Fruit fly (Drosophila melanogaster) whole organism, embryonic: ENCODE data around the gene Nak.
A peak's percentile ranks its signal among the peaks of the same experiment; 100 is the strongest.

Experiments
- Blimp-1 ChIP-seq: fragments of 200-800 bp; sonication (Bioruptor generic); optimal IDR thresholded peaks from 3 replicates; lab custom pipeline; 2018; ENCODE audit warnings: missing biosample characterization, missing genetic modification characterization, mild to moderate bottlenecking, moderate library complexity, missing genetic modification reagents
- CG11504 ChIP-seq: fragments of 200-800 bp; sonication (Bioruptor generic); optimal IDR thresholded peaks from 3 replicates; lab custom pipeline; 2019; ENCODE audit warnings: missing biosample characterization, mild to moderate bottlenecking, missing genetic modification characterization, moderate library complexity
- CG11723 ChIP-seq: fragments of 200-800 bp; sonication (Bioruptor generic); optimal IDR thresholded peaks from 2 replicates; lab custom pipeline; 2017; ENCODE audit warnings: missing biosample characterization, mild to moderate bottlenecking, missing genetic modification characterization
- CG12155 ChIP-seq: fragments of 200-800 bp; sonication (Bioruptor generic); optimal IDR thresholded peaks from 3 replicates; lab custom pipeline; 2016; ENCODE audit warnings: missing biosample characterization, missing genetic modification characterization
- CG12236 ChIP-seq: fragments of 200-800 bp; sonication (Bioruptor generic); optimal IDR thresholded peaks from 2 replicates; lab custom pipeline; 2016; ENCODE audit warnings: missing biosample characterization, missing genetic modification characterization
- CG15601 ChIP-seq: fragments of 200-800 bp; sonication (Bioruptor generic); optimal IDR thresholded peaks from 3 replicates; lab custom pipeline; 2019; ENCODE audit warnings: missing biosample characterization, mild to moderate bottlenecking, missing genetic modification characterization, moderate library complexity
- CG17361 ChIP-seq: fragments of 200-800 bp; sonication (Bioruptor generic); IDR thresholded peaks from 3 replicates; pipeline ENCODE4 v1.3.6; 2022; ENCODE audit warnings: missing biosample characterization, missing genetic modification characterization
- CG18262 ChIP-seq: fragments of 200-800 bp; optimal IDR thresholded peaks from 3 replicates; lab custom pipeline; 2019; ENCODE audit warnings: missing biosample characterization, mild to moderate bottlenecking, missing genetic modification characterization, moderate library complexity
- CG2678 ChIP-seq: fragments of 200-800 bp; sonication (Bioruptor generic); optimal IDR thresholded peaks from 3 replicates; lab custom pipeline; 2019; ENCODE audit warnings: missing biosample characterization, mild to moderate bottlenecking, missing genetic modification characterization, moderate library complexity
- CG2712 ChIP-seq: fragments of 200-800 bp; optimal IDR thresholded peaks from 3 replicates; lab custom pipeline; 2019; ENCODE audit warnings: missing biosample characterization, mild to moderate bottlenecking, missing genetic modification characterization, moderate library complexity
- CG2875 ChIP-seq: fragments of 200-800 bp; sonication (Bioruptor generic); optimal IDR thresholded peaks from 2 replicates; lab custom pipeline; 2017; ENCODE audit warnings: missing biosample characterization, mild to moderate bottlenecking, missing genetic modification characterization, missing genetic modification reagents
- CG31441 ChIP-seq: fragments of 200-800 bp; sonication (Bioruptor generic); IDR thresholded peaks from 2 replicates; pipeline ENCODE4 v1.3.6; 2022; ENCODE audit warnings: missing biosample characterization, missing genetic modification characterization
- CG3163 ChIP-seq: fragments of 200-800 bp; sonication (Bioruptor generic); optimal IDR thresholded peaks from 3 replicates; lab custom pipeline; 2016; ENCODE audit warnings: missing biosample characterization, missing genetic modification characterization
- CG4328 ChIP-seq: fragments of 200-800 bp; sonication (Bioruptor generic); optimal IDR thresholded peaks from 3 replicates; lab custom pipeline; 2017; ENCODE audit warnings: missing biosample characterization, missing genetic modification reagents, missing genetic modification characterization
- CG5953 ChIP-seq: fragments of 200-800 bp; sonication (Bioruptor generic); IDR thresholded peaks from 2 replicates; pipeline ENCODE4 v1.3.6; 2022; ENCODE audit warnings: missing biosample characterization, missing genetic modification characterization
- CG6254 ChIP-seq: fragments of 200-800 bp; sonication (Bioruptor generic); optimal IDR thresholded peaks from 3 replicates; lab custom pipeline; 2017; ENCODE audit warnings: mild to moderate bottlenecking, missing biosample characterization, missing genetic modification reagents, missing genetic modification characterization
- CG6854 ChIP-seq: fragments of 200-800 bp; sonication (Bioruptor generic); optimal IDR thresholded peaks from 3 replicates; lab custom pipeline; 2017; ENCODE audit warnings: missing biosample characterization, mild to moderate bottlenecking, missing genetic modification characterization
- CG7839 ChIP-seq: fragments of 200-800 bp; sonication (Bioruptor generic); optimal IDR thresholded peaks from 3 replicates; lab custom pipeline; 2018; ENCODE audit warnings: missing biosample characterization, mild to moderate bottlenecking, missing genetic modification characterization, moderate library complexity
- CG8388 ChIP-seq: fragments of 200-800 bp; sonication (Bioruptor generic); optimal IDR thresholded peaks from 2 replicates; lab custom pipeline; 2019; ENCODE audit warnings: missing biosample characterization, mild to moderate bottlenecking, missing genetic modification characterization, moderate library complexity
- CG9727 ChIP-seq: fragments of 200-800 bp; sonication (Bioruptor generic); optimal IDR thresholded peaks from 3 replicates; lab custom pipeline; 2017; ENCODE audit warnings: missing biosample characterization, mild to moderate bottlenecking, missing genetic modification characterization
- CG9797 ChIP-seq: fragments of 200-800 bp; sonication (Bioruptor generic); optimal IDR thresholded peaks from 3 replicates; lab custom pipeline; 2018; ENCODE audit warnings: missing biosample characterization, mild to moderate bottlenecking, missing genetic modification characterization
- CoRest ChIP-seq: fragments of 200-800 bp; sonication (Bioruptor generic); optimal IDR thresholded peaks from 3 replicates; lab custom pipeline; 2018; ENCODE audit warnings: missing biosample characterization, mild to moderate bottlenecking, missing genetic modification characterization, moderate library complexity
- Dfd ChIP-seq, 2 experiments: fragments of >200 bp; optimal IDR thresholded peaks; 2 replicates each; lab custom pipeline; 2017; ENCODE audit warnings: missing biosample characterization in 2 of 2, missing genetic modification characterization in 2 of 2
- Elba2 ChIP-seq: fragments of 200-800 bp; sonication (Bioruptor generic); optimal IDR thresholded peaks from 3 replicates; lab custom pipeline; 2016; ENCODE audit warnings: missing biosample characterization, missing genetic modification characterization
- Fer2 ChIP-seq: fragments of 200-800 bp; sonication (Bioruptor generic); optimal IDR thresholded peaks from 2 replicates; lab custom pipeline; 2018; ENCODE audit warnings: missing biosample characterization, mild to moderate bottlenecking, missing genetic modification characterization, moderate library complexity
- H2.0 ChIP-seq: fragments of 200-800 bp; sonication (Bioruptor generic); IDR thresholded peaks from 2 replicates; pipeline ENCODE4 v1.3.6; 2022; ENCODE audit warnings: missing biosample characterization, missing genetic modification characterization
- HHEX ChIP-seq: fragments of 200-800 bp; sonication (Bioruptor generic); optimal IDR thresholded peaks from 3 replicates; lab custom pipeline; 2017; ENCODE audit warnings: missing biosample characterization, mild to moderate bottlenecking, missing genetic modification characterization, missing genetic modification reagents
- Hr78 ChIP-seq, 2 experiments: fragments of 200-800 bp in 1 of 2; fragments of >200 bp in 1 of 2; sonication (Bioruptor generic) in 1 of 2; optimal IDR thresholded peaks; 2 replicates each; lab custom pipeline; 2017 to 2019; ENCODE audit warnings: missing biosample characterization in 2 of 2, missing genetic modification characterization in 2 of 2, mild to moderate bottlenecking in 1 of 2, moderate library complexity in 1 of 2
- NfI ChIP-seq: fragments of 200-800 bp; sonication (Bioruptor generic); optimal IDR thresholded peaks from 3 replicates; lab custom pipeline; 2018; ENCODE audit warnings: missing biosample characterization, mild to moderate bottlenecking, missing genetic modification characterization, moderate library complexity
- Sox100B ChIP-seq: fragments of 200-800 bp; sonication (Bioruptor generic); optimal IDR thresholded peaks from 3 replicates; lab custom pipeline; 2018; ENCODE audit warnings: missing biosample characterization, mild to moderate bottlenecking, missing genetic modification characterization
- Spps ChIP-seq: fragments of 200-800 bp; sonication (Bioruptor generic); optimal IDR thresholded peaks from 2 replicates; lab custom pipeline; 2018; ENCODE audit warnings: missing biosample characterization, mild to moderate bottlenecking, missing genetic modification characterization
- ab ChIP-seq: fragments of 200-800 bp; sonication (Bioruptor generic); optimal IDR thresholded peaks from 2 replicates; lab custom pipeline; 2016; ENCODE audit warnings: missing biosample characterization, missing genetic modification characterization
- ase ChIP-seq: fragments of 200-800 bp; sonication (Bioruptor generic); IDR thresholded peaks from 3 replicates; pipeline ENCODE4 v1.3.6; 2022; ENCODE audit warnings: missing biosample characterization, missing genetic modification characterization
- cwo ChIP-seq: fragments of 200-800 bp; sonication (Bioruptor generic); optimal IDR thresholded peaks from 3 replicates; lab custom pipeline; 2017; ENCODE audit warnings: missing biosample characterization, missing genetic modification characterization, mild to moderate bottlenecking, moderate library complexity, missing genetic modification reagents
- dmrt99B ChIP-seq: fragments of 200-800 bp; sonication (Bioruptor generic); optimal IDR thresholded peaks from 2 replicates; lab custom pipeline; 2018; ENCODE audit warnings: missing biosample characterization, mild to moderate bottlenecking, missing genetic modification characterization, moderate library complexity
- fd102C ChIP-seq: fragments of 200-800 bp; sonication (Bioruptor generic); optimal IDR thresholded peaks from 2 replicates; lab custom pipeline; 2018; ENCODE audit warnings: missing biosample characterization, mild to moderate bottlenecking, missing genetic modification characterization, moderate library complexity
- insv ChIP-seq, 2 experiments: fragments of 200-800 bp; sonication (Bioruptor generic); optimal IDR thresholded peaks; 3 replicates each; lab custom pipeline; 2016 to 2018; ENCODE audit warnings: missing biosample characterization in 2 of 2, missing genetic modification characterization in 2 of 2
- kah ChIP-seq: fragments of 200-800 bp; sonication (Bioruptor generic); optimal IDR thresholded peaks from 2 replicates; lab custom pipeline; 2018; ENCODE audit warnings: missing biosample characterization, mild to moderate bottlenecking, missing genetic modification characterization
- ken ChIP-seq: fragments of 200-800 bp; sonication (Bioruptor generic); IDR thresholded peaks from 3 replicates; pipeline ENCODE4 v1.3.6; 2022; ENCODE audit warnings: missing biosample characterization, missing genetic modification characterization
- maf-S ChIP-seq: fragments of 200-800 bp; sonication (Bioruptor generic); optimal IDR thresholded peaks from 2 replicates; lab custom pipeline; 2016; ENCODE audit warnings: missing biosample characterization, missing genetic modification characterization
- nerfin-1 ChIP-seq: fragments of 200-800 bp; sonication (Bioruptor generic); optimal IDR thresholded peaks from 3 replicates; lab custom pipeline; 2019; ENCODE audit warnings: missing biosample characterization, mild to moderate bottlenecking, missing genetic modification characterization, moderate library complexity
- nmo ChIP-seq: fragments of 200-800 bp; sonication (Bioruptor generic); optimal IDR thresholded peaks from 2 replicates; lab custom pipeline; 2018; ENCODE audit warnings: missing biosample characterization, mild to moderate bottlenecking, missing genetic modification characterization, moderate library complexity
- phol ChIP-seq: fragments of 200-800 bp; sonication (Bioruptor generic); optimal IDR thresholded peaks from 3 replicates; lab custom pipeline; 2018; ENCODE audit warnings: missing biosample characterization, mild to moderate bottlenecking, missing genetic modification characterization, moderate library complexity
- ro ChIP-seq: fragments of 200-800 bp; sonication (Bioruptor generic); IDR thresholded peaks from 2 replicates; pipeline ENCODE4 v1.3.6; 2022; ENCODE audit warnings: missing biosample characterization, missing genetic modification characterization
- sd ChIP-seq: fragments of 200-800 bp; sonication (Bioruptor generic); optimal IDR thresholded peaks from 3 replicates; lab custom pipeline; 2018; ENCODE audit warnings: missing biosample characterization, mild to moderate bottlenecking, missing genetic modification characterization, moderate library complexity
- sens ChIP-seq: fragments of 200-800 bp; sonication (Bioruptor generic); peaks from one replicate; lab custom pipeline; 2016; ENCODE audit warnings: missing biosample characterization, missing genetic modification characterization
- sisA ChIP-seq: fragments of 200-800 bp; sonication (Bioruptor generic); IDR thresholded peaks from 2 replicates; pipeline ENCODE4 v1.3.6; 2022; ENCODE audit warnings: missing biosample characterization, missing genetic modification characterization
- tap ChIP-seq: fragments of 200-800 bp; optimal IDR thresholded peaks from 3 replicates; lab custom pipeline; 2019; ENCODE audit warnings: missing biosample characterization, mild to moderate bottlenecking, missing genetic modification characterization, moderate library complexity
- trem ChIP-seq: fragments of 200-800 bp; optimal IDR thresholded peaks from 3 replicates; lab custom pipeline; 2019; ENCODE audit warnings: missing biosample characterization, mild to moderate bottlenecking, missing genetic modification characterization, moderate library complexity
- trh ChIP-seq: fragments of 200-800 bp; sonication (Bioruptor generic); optimal IDR thresholded peaks from 2 replicates; lab custom pipeline; 2016; ENCODE audit warnings: missing biosample characterization, missing genetic modification characterization
- twi ChIP-seq: fragments of 200-800 bp; optimal IDR thresholded peaks from 2 replicates; lab custom pipeline; 2019; ENCODE audit warnings: missing biosample characterization, mild to moderate bottlenecking, missing genetic modification characterization, moderate library complexity

Gene Nak

DNA sequence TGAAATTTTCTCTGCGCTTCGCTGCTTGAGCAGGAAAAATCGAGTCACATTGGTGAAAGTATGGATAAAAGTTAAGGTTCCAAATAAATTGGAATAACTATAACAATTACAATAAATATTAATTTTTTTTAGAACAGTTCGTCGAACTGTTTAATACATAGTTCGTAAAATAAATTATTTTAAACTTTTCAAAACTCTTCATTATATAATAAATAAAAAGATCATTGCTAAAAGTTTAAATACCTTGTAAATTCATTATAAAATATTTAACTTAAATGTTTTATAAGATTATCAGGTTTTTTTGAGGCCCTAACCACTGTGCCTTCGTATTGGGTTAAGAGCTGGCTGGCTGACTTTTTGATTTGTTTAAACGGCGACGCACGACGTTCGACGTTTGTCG is 49.1 kb downstream of the Nak start (continued):
- TF ChIP-seq CG2875 (GFP tag; lab: Kevin White, UChicago) (no peak), sens (GFP tag; lab: Kevin White, UChicago) (peak; percentile 47), H2.0 (GFP tag; lab: Robert Waterston, UW) (no peak), cwo (no peak), sisA (GFP tag; lab: Robert Waterston, UW) (no peak), CG17361 (GFP tag; lab: Robert Waterston, UW) (peak; percentile 70; the same call in 2 of the 3 replicates), CG5953 (GFP tag; lab: Robert Waterston, UW) (no peak), NfI (GFP tag; lab: Kevin White, UChicago) (no peak), phol (peak; percentile 43), CG4328 (GFP tag; lab: Kevin White, UChicago) (no peak), CG12155 (GFP tag; lab: Kevin White, UChicago) (no peak), dmrt99B (tag; lab: Kevin White, UChicago) (peak; percentile 35), Spps (tag; lab: Kevin White, UChicago) (peak; percentile 23), nerfin-1 (tag; lab: Kevin White, UChicago) (peak; percentile 16), ro (no peak), sd (tag; lab: Kevin White, UChicago) (no peak), tap (tag; lab: Kevin White, UChicago) (peak; percentile 24), CG11504 (peak; percentile 62), CG31441 (peak; percentile 73), maf-S (no peak), fd102C (GFP tag; lab: Kevin White, UChicago) (no peak), CG2678 (peak; percentile 52), CG12236 (GFP tag; lab: Kevin White, UChicago) (no peak), nmo (peak; percentile 35), CG3163 (GFP tag; lab: Kevin White, UChicago) (no peak), CG18262 (tag; lab: Kevin White, UChicago) (peak; percentile 77), CoRest (no peak), trem (tag; lab: Kevin White, UChicago) (peak; percentile 18), Elba2 (GFP tag; lab: Kevin White, UChicago) (no peak), insv (GFP tag; optimal IDR thresholded peaks at IDR 0.05; lab: Kevin White, UChicago) (no peak), ab (GFP tag; lab: Kevin White, UChicago) (no peak), CG7839 (peak; percentile 33), twi (no peak), CG6854 (GFP tag; lab: Kevin White, UChicago) (no peak), kah (GFP tag; lab: Kevin White, UChicago) (no peak), ken (no peak), Dfd (GFP tag; optimal IDR thresholded peaks at IDR 0.05; lab: Kevin White, UChicago) (no peak), trh (GFP tag; lab: Kevin White, UChicago) (no peak), Sox100B (GFP tag; lab: Kevin White, UChicago) (peak; percentile 14), CG11723 (GFP tag; lab: Kevin White, UChicago) (no peak), ase (GFP tag; lab: Robert Waterston, UW) (no peak), Blimp-1 (GFP tag; lab: Kevin White, UChicago) (peak; percentile 62), CG9797 (GFP tag; lab: Kevin White, UChicago) (no peak), CG15601 (tag; lab: Kevin White, UChicago) (peak; percentile 13), CG2712 (tag; lab: Kevin White, UChicago) (peak; percentile 79), Fer2 (no peak), Hr78 (GFP tag; optimal IDR thresholded peaks at IDR 0.05; lab: Kevin White, UChicago) (peak in 1 of 2 experiments; percentile 21), CG9727 (GFP tag; lab: Kevin White, UChicago) (peak; percentile 28), HHEX (GFP tag; lab: Kevin White, UChicago) (no peak), CG8388 (GFP tag; lab: Kevin White, UChicago) (peak; percentile 3), CG6254 (GFP tag; lab: Kevin White, UChicago) (peak; percentile 28)
